Fruit fly (Drosophila melanogaster) whole organism, embryonic: Measurements from ENCODE around the gene drl.

Experiments used
- Ada2b ChIP-seq: fragments of 200-800 bp; sonication (Bioruptor generic); IDR thresholded peaks from 2 replicates; pipeline ENCODE4 v1.3.6; 2022; ENCODE audit warnings: missing biosample characterization, missing genetic modification characterization
- Atf3 ChIP-seq: fragments of 200-800 bp; sonication (Bioruptor generic); optimal IDR thresholded peaks from 3 replicates; lab custom pipeline; 2016; ENCODE audit warnings: missing biosample characterization, missing genetic modification characterization
- Blimp-1 ChIP-seq: fragments of 200-800 bp; sonication (Bioruptor generic); optimal IDR thresholded peaks from 3 replicates; lab custom pipeline; 2018; ENCODE audit warnings: missing biosample characterization, missing genetic modification characterization, mild to moderate bottlenecking, moderate library complexity, missing genetic modification reagents
- CG11695 ChIP-seq: fragments of 200-800 bp; sonication (Bioruptor generic); IDR thresholded peaks from 3 replicates; pipeline ENCODE4 v1.3.6; 2022; ENCODE audit warnings: missing biosample characterization, missing genetic modification characterization
- CG13624 ChIP-seq: fragments of 200-800 bp; sonication (Bioruptor generic); optimal IDR thresholded peaks from 2 replicates; lab custom pipeline; 2016; ENCODE audit warnings: missing biosample characterization, missing genetic modification characterization
- CG14965 ChIP-seq: fragments of 200-800 bp; sonication (Bioruptor generic); optimal IDR thresholded peaks from 2 replicates; lab custom pipeline; 2016; ENCODE audit warnings: missing biosample characterization, missing genetic modification characterization, borderline replicate concordance
- CG15269 ChIP-seq: fragments of 200-800 bp; sonication (Bioruptor generic); optimal IDR thresholded peaks from 2 replicates; lab custom pipeline; 2018; ENCODE audit warnings: missing biosample characterization, mild to moderate bottlenecking, missing genetic modification characterization, moderate library complexity
- CG1529 ChIP-seq: fragments of 200-800 bp; sonication (Bioruptor generic); optimal IDR thresholded peaks from 3 replicates; lab custom pipeline; 2018; ENCODE audit warnings: missing biosample characterization, missing genetic modification characterization
- CG15601 ChIP-seq: fragments of 200-800 bp; sonication (Bioruptor generic); optimal IDR thresholded peaks from 3 replicates; lab custom pipeline; 2019; ENCODE audit warnings: missing biosample characterization, mild to moderate bottlenecking, missing genetic modification characterization, moderate library complexity
- CG17361 ChIP-seq: fragments of 200-800 bp; sonication (Bioruptor generic); IDR thresholded peaks from 3 replicates; pipeline ENCODE4 v1.3.6; 2022; ENCODE audit warnings: missing biosample characterization, missing genetic modification characterization
- CG2678 ChIP-seq: fragments of 200-800 bp; sonication (Bioruptor generic); optimal IDR thresholded peaks from 3 replicates; lab custom pipeline; 2019; ENCODE audit warnings: missing biosample characterization, mild to moderate bottlenecking, missing genetic modification characterization, moderate library complexity
- CG30020 ChIP-seq: fragments of 200-800 bp; optimal IDR thresholded peaks from 2 replicates; lab custom pipeline; 2019; ENCODE audit warnings: missing biosample characterization, mild to moderate bottlenecking, missing genetic modification characterization, moderate library complexity
- CG30431 ChIP-seq: fragments of 200-800 bp; sonication (Bioruptor generic); optimal IDR thresholded peaks from 2 replicates; lab custom pipeline; 2017; ENCODE audit warnings: missing biosample characterization, missing genetic modification characterization
- CG31441 ChIP-seq: fragments of 200-800 bp; sonication (Bioruptor generic); IDR thresholded peaks from 2 replicates; pipeline ENCODE4 v1.3.6; 2022; ENCODE audit warnings: missing biosample characterization, missing genetic modification characterization
- CG32772 ChIP-seq: fragments of 200-800 bp; sonication (Bioruptor generic); IDR thresholded peaks from 2 replicates; pipeline ENCODE4 v1.3.6; 2022; ENCODE audit warnings: missing biosample characterization, missing genetic modification characterization
- CG3726 ChIP-seq: fragments of 200-800 bp; sonication (Bioruptor generic); IDR thresholded peaks from 3 replicates; pipeline ENCODE4, ENCODE4 v1.3.6; 2022; ENCODE audit warnings: missing biosample characterization, missing genetic modification characterization
- CG4360 ChIP-seq: fragments of 200-800 bp; sonication (Bioruptor generic); IDR thresholded peaks from 2 replicates; pipeline ENCODE4 v1.3.6; 2022; ENCODE audit warnings: missing biosample characterization, missing genetic modification characterization
- CG4730 ChIP-seq: fragments of 200-800 bp; sonication (Bioruptor generic); IDR thresholded peaks from 2 replicates; pipeline ENCODE4 v1.3.6; 2022; ENCODE audit warnings: missing biosample characterization, missing genetic modification characterization
- CG5180 ChIP-seq: fragments of 200-800 bp; sonication (Bioruptor generic); optimal IDR thresholded peaks from 3 replicates; lab custom pipeline; 2017; ENCODE audit warnings: missing biosample characterization, missing genetic modification characterization, mild to moderate bottlenecking, moderate library complexity, missing genetic modification reagents
- CG6854 ChIP-seq: fragments of 200-800 bp; sonication (Bioruptor generic); optimal IDR thresholded peaks from 3 replicates; lab custom pipeline; 2017; ENCODE audit warnings: missing biosample characterization, mild to moderate bottlenecking, missing genetic modification characterization
- CG8281 ChIP-seq: fragments of 200-800 bp; sonication (Bioruptor generic); optimal IDR thresholded peaks from 2 replicates; lab custom pipeline; 2018; ENCODE audit warnings: missing biosample characterization, mild to moderate bottlenecking, missing genetic modification characterization, moderate library complexity
- CG8388 ChIP-seq: fragments of 200-800 bp; sonication (Bioruptor generic); optimal IDR thresholded peaks from 2 replicates; lab custom pipeline; 2019; ENCODE audit warnings: missing biosample characterization, mild to moderate bottlenecking, missing genetic modification characterization, moderate library complexity
- D19A ChIP-seq: fragments of 200-800 bp; optimal IDR thresholded peaks from 3 replicates; lab custom pipeline; 2019; ENCODE audit warnings: missing biosample characterization, mild to moderate bottlenecking, missing genetic modification characterization, moderate library complexity
- Fer1 ChIP-seq: fragments of 200-800 bp; sonication (Bioruptor generic); optimal IDR thresholded peaks from 2 replicates; lab custom pipeline; 2017; ENCODE audit warnings: missing biosample characterization, mild to moderate bottlenecking, missing genetic modification characterization
- GATAe ChIP-seq: fragments of 200-800 bp; sonication (Bioruptor generic); conservative IDR thresholded peaks from 2 replicates; pipeline ENCODE4 v1.3.6; 2022; ENCODE audit warnings: missing biosample characterization, missing genetic modification characterization
- Gsc ChIP-seq: fragments of 200-800 bp; sonication (Bioruptor generic); IDR thresholded peaks from 2 replicates; pipeline ENCODE4 v1.3.6; 2022; ENCODE audit warnings: missing biosample characterization, missing genetic modification characterization
- HmgZ ChIP-seq: fragments of 200-800 bp; sonication (Bioruptor generic); optimal IDR thresholded peaks from 2 replicates; lab custom pipeline; 2018; ENCODE audit warnings: missing biosample characterization, mild to moderate bottlenecking, missing genetic modification characterization
- Oaz ChIP-seq: fragments of 200-800 bp; sonication (Bioruptor generic); IDR thresholded peaks from 2 replicates; pipeline ENCODE4 v1.3.6; 2022; ENCODE audit warnings: missing biosample characterization, missing genetic modification characterization
- Ptx1 ChIP-seq: fragments of 200-800 bp; sonication (Bioruptor generic); IDR thresholded peaks from 2 replicates; pipeline ENCODE4 v1.3.6; 2022; ENCODE audit warnings: missing biosample characterization, missing genetic modification characterization
- Rx ChIP-seq: fragments of 200-800 bp; sonication (Bioruptor generic); IDR thresholded peaks from 2 replicates; pipeline ENCODE4 v1.3.6; 2022; ENCODE audit warnings: missing biosample characterization, missing genetic modification characterization
- Sox100B ChIP-seq: fragments of 200-800 bp; sonication (Bioruptor generic); optimal IDR thresholded peaks from 3 replicates; lab custom pipeline; 2018; ENCODE audit warnings: missing biosample characterization, mild to moderate bottlenecking, missing genetic modification characterization
- Spps ChIP-seq: fragments of 200-800 bp; sonication (Bioruptor generic); optimal IDR thresholded peaks from 2 replicates; lab custom pipeline; 2018; ENCODE audit warnings: missing biosample characterization, mild to moderate bottlenecking, missing genetic modification characterization
- TFAM ChIP-seq: fragments of 200-800 bp; sonication (Bioruptor generic); optimal IDR thresholded peaks from 2 replicates; lab custom pipeline; 2017; ENCODE audit warnings: missing biosample characterization, missing genetic modification characterization, inconsistent platforms
- chn ChIP-seq: fragments of 200-800 bp; sonication (Bioruptor generic); optimal IDR thresholded peaks from 2 replicates; lab custom pipeline; 2016; ENCODE audit warnings: missing biosample characterization, missing genetic modification characterization
- crol ChIP-seq: fragments of 200-800 bp; sonication (Bioruptor generic); IDR thresholded peaks from 2 replicates; pipeline ENCODE4 v1.3.6; 2022; ENCODE audit warnings: missing biosample characterization, missing genetic modification characterization
- cwo ChIP-seq: fragments of 200-800 bp; sonication (Bioruptor generic); optimal IDR thresholded peaks from 3 replicates; lab custom pipeline; 2017; ENCODE audit warnings: missing biosample characterization, missing genetic modification characterization, mild to moderate bottlenecking, moderate library complexity, missing genetic modification reagents
- eve ChIP-seq, 2 experiments: fragments of >200 bp; optimal IDR thresholded peaks; 2 replicates each; lab custom pipeline; 2017; ENCODE audit warnings: missing biosample characterization in 2 of 2, missing genetic modification characterization in 2 of 2
- exex ChIP-seq: fragments of 200-800 bp; sonication (Bioruptor generic); optimal IDR thresholded peaks from 4 replicates; lab custom pipeline; 2018; ENCODE audit warnings: missing biosample characterization, mild to moderate bottlenecking, missing genetic modification characterization, moderate library complexity
- fd96Cb ChIP-seq: fragments of 200-800 bp; sonication (Bioruptor generic); optimal IDR thresholded peaks from 2 replicates; lab custom pipeline; 2018; ENCODE audit warnings: missing biosample characterization, mild to moderate bottlenecking, missing genetic modification characterization, moderate library complexity
- fru ChIP-seq: fragments of >200 bp; optimal IDR thresholded peaks from 2 replicates; lab custom pipeline; 2017
- grn ChIP-seq: fragments of 200-800 bp; sonication (Bioruptor generic); optimal IDR thresholded peaks from 3 replicates; lab custom pipeline; 2017; ENCODE audit warnings: missing biosample characterization, missing genetic modification characterization
- hbn ChIP-seq: fragments of 200-800 bp; sonication (Bioruptor generic); IDR thresholded peaks from 2 replicates; pipeline ENCODE4 v1.3.6; 2022; ENCODE audit warnings: missing biosample characterization, missing genetic modification characterization; ENCODE audit not compliant: partially characterized antibody
- kah ChIP-seq: fragments of 200-800 bp; sonication (Bioruptor generic); optimal IDR thresholded peaks from 2 replicates; lab custom pipeline; 2018; ENCODE audit warnings: missing biosample characterization, mild to moderate bottlenecking, missing genetic modification characterization
- kni ChIP-seq: fragments of 200-800 bp; sonication (Bioruptor generic); optimal IDR thresholded peaks from 3 replicates; lab custom pipeline; 2017; ENCODE audit warnings: mild to moderate bottlenecking, missing biosample characterization, missing genetic modification reagents, missing genetic modification characterization
- lmd ChIP-seq: fragments of 200-800 bp; sonication (Bioruptor generic); IDR thresholded peaks from 2 replicates; pipeline ENCODE4 v1.3.6; 2022; ENCODE audit warnings: missing biosample characterization, missing genetic modification characterization
- mirr ChIP-seq: fragments of 200-800 bp; sonication (Bioruptor generic); optimal IDR thresholded peaks from 3 replicates; lab custom pipeline; 2018; ENCODE audit warnings: missing biosample characterization, mild to moderate bottlenecking, missing genetic modification characterization
- so ChIP-seq: fragments of 200-800 bp; sonication (Bioruptor generic); IDR thresholded peaks from 3 replicates; pipeline ENCODE4 v1.3.6; 2022; ENCODE audit warnings: missing biosample characterization, missing genetic modification characterization
- tap ChIP-seq: fragments of 200-800 bp; optimal IDR thresholded peaks from 3 replicates; lab custom pipeline; 2019; ENCODE audit warnings: missing biosample characterization, mild to moderate bottlenecking, missing genetic modification characterization, moderate library complexity
- ttk ChIP-seq: fragments of 200-800 bp; sonication (Bioruptor generic); IDR thresholded peaks from 2 replicates; pipeline ENCODE4 v2.1.2; 2022; ENCODE audit warnings: missing biosample characterization, missing genetic modification characterization
- vfl ChIP-seq: fragments of 200-800 bp; sonication (Bioruptor generic); optimal IDR thresholded peaks from 2 replicates; lab custom pipeline; 2016; ENCODE audit warnings: missing biosample characterization, missing genetic modification characterization
- zfh1 ChIP-seq: fragments of 200-800 bp; sonication (Bioruptor generic); IDR thresholded peaks from 3 replicates; pipeline ENCODE4 v1.3.6; 2022; ENCODE audit warnings: missing biosample characterization, missing genetic modification characterization
- zfh2 ChIP-seq: fragments of 200-800 bp; sonication (Bioruptor generic); optimal IDR thresholded peaks from 2 replicates; lab custom pipeline; 2016; ENCODE audit warnings: missing biosample characterization, missing genetic modification characterization

Gene drl

DNA sequence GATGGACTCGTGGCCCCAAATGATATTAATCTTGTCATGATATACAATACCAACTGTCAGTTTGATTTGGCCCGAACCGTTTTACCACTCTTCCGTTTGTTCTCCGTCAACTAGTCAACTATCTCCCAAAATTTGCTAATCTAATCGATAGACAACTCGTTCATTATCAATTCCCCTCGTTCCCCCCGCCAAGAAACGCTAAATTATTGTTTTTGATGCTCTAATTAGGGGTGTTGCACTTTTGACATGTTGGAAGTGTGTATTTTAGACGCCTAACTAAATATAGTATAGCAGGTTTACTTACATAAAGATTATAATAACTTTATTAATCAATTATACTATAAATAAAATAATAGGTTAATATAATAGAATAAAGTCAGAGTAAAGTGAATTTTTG is 26.2 kb upstream of the drl start:
- TF ChIP-seq hbn (GFP tag; lab: Robert Waterston, UW) (no peak), Atf3 (GFP tag; lab: Kevin White, UChicago) (no peak), zfh2 (GFP tag; lab: Kevin White, UChicago) (no peak), vfl (GFP tag; lab: Kevin White, UChicago) (no peak), so (no peak), CG32772 (GFP tag; lab: Robert Waterston, UW) (no peak), CG30431 (GFP tag; lab: Kevin White, UChicago) (no peak), kni (GFP tag; lab: Kevin White, UChicago) (no peak), CG6854 (GFP tag; lab: Kevin White, UChicago) (no peak), CG30020 (tag; lab: Kevin White, UChicago) (no peak), kah (GFP tag; lab: Kevin White, UChicago) (no peak), Fer1 (GFP tag; lab: Kevin White, UChicago) (no peak), Gsc (GFP tag; lab: Robert Waterston, UW) (no peak), Spps (peak; percentile 29), chn (no peak), grn (GFP tag; lab: Kevin White, UChicago) (peak; percentile 90), Rx (GFP tag; lab: Robert Waterston, UW) (no peak), crol (GFP tag; lab: Robert Waterston, UW) (peak; percentile 45), fru (lab: Kevin White, UChicago) (no peak), CG5180 (GFP tag; lab: Kevin White, UChicago) (no peak), Ada2b (no peak), CG4730 (GFP tag; lab: Robert Waterston, UW) (no peak), CG17361 (GFP tag; lab: Robert Waterston, UW) (no peak), cwo (no peak), Blimp-1 (GFP tag; lab: Kevin White, UChicago) (peak; percentile 25), CG31441 (GFP tag; lab: Robert Waterston, UW) (0 out of 2 replicates have a peak, but pooled peaks have one; percentile 19), zfh1 (GFP tag; lab: Robert Waterston, UW) (no peak), CG4360 (GFP tag; lab: Robert Waterston, UW) (no peak), CG15269 (no peak), Oaz (GFP tag; lab: Robert Waterston, UW) (no peak), ttk (no peak), mirr (GFP tag; lab: Kevin White, UChicago) (peak; percentile 84), HmgZ (tag; lab: Kevin White, UChicago) (no peak), TFAM (GFP tag; lab: Kevin White, UChicago) (no peak), Sox100B (GFP tag; lab: Kevin White, UChicago) (peak; percentile 42), CG14965 (GFP tag; lab: Kevin White, UChicago) (no peak), GATAe (GFP tag; lab: Robert Waterston, UW) (peak; percentile 84), CG8388 (peak; percentile 30), Ptx1 (GFP tag; lab: Robert Waterston, UW) (no peak), fd96Cb (peak; percentile 22), CG3726 (GFP tag; lab: Robert Waterston, UW) (no peak), lmd (GFP tag; lab: Robert Waterston, UW) (no peak), D19A (tag; lab: Kevin White, UChicago) (peak; percentile 96), eve (GFP tag; optimal IDR thresholded peaks at IDR 0.05; lab: Kevin White, UChicago) (no peak), CG2678 (peak; percentile 36), CG11695 (GFP tag; lab: Robert Waterston, UW) (0 out of 3 replicates have a peak, but pooled peaks have one; percentile 40), exex (tag; lab: Kevin White, UChicago) (peak; percentile 84), CG15601 (tag; lab: Kevin White, UChicago) (no peak), CG13624 (no peak), CG8281 (tag; lab: Kevin White, UChicago) (no peak), CG1529 (GFP tag; lab: Kevin White, UChicago) (no peak), tap (tag; lab: Kevin White, UChicago) (no peak)
